Fruit fly (Drosophila melanogaster) whole organism, embryonic: ENCODE data around the gene mRpS18B.

Experiments used
- ATbp ChIP-seq: fragments of 200-800 bp; sonication (Bioruptor generic); optimal IDR thresholded peaks from 2 replicates; lab custom pipeline; 2017; ENCODE audit warnings: missing biosample characterization, mild to moderate bottlenecking, missing genetic modification characterization, missing genetic modification reagents
- Atf6 ChIP-seq: fragments of 200-800 bp; sonication (Bioruptor generic); IDR thresholded peaks from 2 replicates; pipeline ENCODE4 v1.3.6; 2022; ENCODE audit warnings: missing biosample characterization, missing genetic modification characterization
- CG12219 ChIP-seq: fragments of 200-800 bp; sonication (Bioruptor generic); optimal IDR thresholded peaks from 3 replicates; lab custom pipeline; 2018; ENCODE audit warnings: missing biosample characterization, mild to moderate bottlenecking, missing genetic modification characterization
- CG12942 ChIP-seq: fragments of 200-800 bp; sonication (Bioruptor generic); optimal IDR thresholded peaks from 3 replicates; lab custom pipeline; 2016; ENCODE audit warnings: missing biosample characterization, missing genetic modification characterization
- CG13287 ChIP-seq: fragments of 200-800 bp; sonication (Bioruptor generic); IDR thresholded peaks from 2 replicates; pipeline ENCODE4 v1.3.6; 2022; ENCODE audit warnings: missing biosample characterization, missing genetic modification characterization; ENCODE audit not compliant: partially characterized antibody
- CG14965 ChIP-seq: fragments of 200-800 bp; sonication (Bioruptor generic); optimal IDR thresholded peaks from 2 replicates; lab custom pipeline; 2016; ENCODE audit warnings: missing biosample characterization, missing genetic modification characterization, borderline replicate concordance
- CG2875 ChIP-seq: fragments of 200-800 bp; sonication (Bioruptor generic); optimal IDR thresholded peaks from 2 replicates; lab custom pipeline; 2017; ENCODE audit warnings: missing biosample characterization, mild to moderate bottlenecking, missing genetic modification characterization, missing genetic modification reagents
- CG30403 ChIP-seq: fragments of 200-800 bp; sonication (Bioruptor generic); optimal IDR thresholded peaks from 3 replicates; lab custom pipeline; 2016; ENCODE audit warnings: missing biosample characterization, missing genetic modification characterization
- CG30431 ChIP-seq: fragments of 200-800 bp; sonication (Bioruptor generic); optimal IDR thresholded peaks from 2 replicates; lab custom pipeline; 2017; ENCODE audit warnings: missing biosample characterization, missing genetic modification characterization
- CG34422 ChIP-seq: fragments of 200-800 bp; sonication (Bioruptor generic); IDR thresholded peaks from 3 replicates; pipeline ENCODE4 v1.3.6; 2022; ENCODE audit warnings: missing biosample characterization, missing genetic modification characterization
- CG6854 ChIP-seq: fragments of 200-800 bp; sonication (Bioruptor generic); optimal IDR thresholded peaks from 3 replicates; lab custom pipeline; 2017; ENCODE audit warnings: missing biosample characterization, mild to moderate bottlenecking, missing genetic modification characterization
- CG7987 ChIP-seq: fragments of 200-800 bp; sonication (Bioruptor generic); optimal IDR thresholded peaks from 2 replicates; lab custom pipeline; 2018; ENCODE audit warnings: missing biosample characterization, mild to moderate bottlenecking, missing genetic modification characterization, moderate library complexity
- CG8281 ChIP-seq: fragments of 200-800 bp; sonication (Bioruptor generic); optimal IDR thresholded peaks from 2 replicates; lab custom pipeline; 2018; ENCODE audit warnings: missing biosample characterization, mild to moderate bottlenecking, missing genetic modification characterization, moderate library complexity
- CG8944 ChIP-seq: fragments of 200-800 bp; sonication (Bioruptor generic); optimal IDR thresholded peaks from 3 replicates; lab custom pipeline; 2016; ENCODE audit warnings: missing biosample characterization, missing genetic modification characterization
- CTCF ChIP-seq: fragments of 200-800 bp; sonication (Bioruptor generic); optimal IDR thresholded peaks from 2 replicates; lab custom pipeline; 2017; ENCODE audit warnings: missing biosample characterization, mild to moderate bottlenecking, missing genetic modification characterization, moderate library complexity
- CoRest ChIP-seq: fragments of 200-800 bp; sonication (Bioruptor generic); optimal IDR thresholded peaks from 3 replicates; lab custom pipeline; 2018; ENCODE audit warnings: missing biosample characterization, mild to moderate bottlenecking, missing genetic modification characterization, moderate library complexity
- Doc2 ChIP-seq: fragments of 200-800 bp; sonication (Bioruptor generic); IDR thresholded peaks from 2 replicates; pipeline ENCODE4 v1.3.6; 2022; ENCODE audit warnings: missing biosample characterization, missing genetic modification characterization
- Dref ChIP-seq: fragments of 200-800 bp; sonication (Bioruptor generic); IDR thresholded peaks from 2 replicates; pipeline ENCODE4 v1.3.6; 2022; ENCODE audit warnings: missing biosample characterization, missing genetic modification characterization
- E2f1 ChIP-seq: fragments of 200-800 bp; sonication (Bioruptor generic); IDR thresholded peaks from 2 replicates; pipeline ENCODE4 v1.3.6; 2022; ENCODE audit warnings: missing biosample characterization, missing genetic modification characterization
- HmgD ChIP-seq: fragments of 200-800 bp; sonication (Bioruptor generic); optimal IDR thresholded peaks from 3 replicates; lab custom pipeline; 2016; ENCODE audit warnings: missing biosample characterization, missing genetic modification characterization
- Meics ChIP-seq: fragments of 200-800 bp; sonication (Bioruptor generic); optimal IDR thresholded peaks from 2 replicates; lab custom pipeline; 2017; ENCODE audit warnings: missing biosample characterization, mild to moderate bottlenecking, missing genetic modification characterization
- NC2α ChIP-seq: fragments of 200-800 bp; sonication (Bioruptor generic); optimal IDR thresholded peaks from 2 replicates; lab custom pipeline; 2016; ENCODE audit warnings: missing biosample characterization, missing genetic modification characterization
- Nf-YB ChIP-seq: fragments of 200-800 bp; sonication (Bioruptor generic); optimal IDR thresholded peaks from 3 replicates; lab custom pipeline; 2019; ENCODE audit warnings: missing biosample characterization, mild to moderate bottlenecking, missing genetic modification characterization, moderate library complexity
- Optix ChIP-seq: fragments of 200-800 bp; sonication (Bioruptor generic); IDR thresholded peaks from 3 replicates; pipeline ENCODE4 v1.3.6; 2022; ENCODE audit warnings: missing biosample characterization, missing genetic modification characterization
- Rx ChIP-seq: fragments of 200-800 bp; sonication (Bioruptor generic); IDR thresholded peaks from 2 replicates; pipeline ENCODE4 v1.3.6; 2022; ENCODE audit warnings: missing biosample characterization, missing genetic modification characterization
- Sry-β ChIP-seq: fragments of 200-800 bp; sonication (Bioruptor generic); optimal IDR thresholded peaks from 2 replicates; lab custom pipeline; 2018; ENCODE audit warnings: missing biosample characterization, mild to moderate bottlenecking, missing genetic modification characterization, moderate library complexity
- abd-A ChIP-seq: fragments of 200-800 bp; sonication (Bioruptor generic); optimal IDR thresholded peaks from 3 replicates; lab custom pipeline; 2019; ENCODE audit warnings: missing biosample characterization, mild to moderate bottlenecking, missing genetic modification characterization, moderate library complexity
- cwo ChIP-seq: fragments of 200-800 bp; sonication (Bioruptor generic); optimal IDR thresholded peaks from 3 replicates; lab custom pipeline; 2017; ENCODE audit warnings: missing biosample characterization, missing genetic modification characterization, mild to moderate bottlenecking, moderate library complexity, missing genetic modification reagents
- dimm ChIP-seq: fragments of 200-800 bp; sonication (Bioruptor generic); IDR thresholded peaks from 2 replicates; pipeline ENCODE4 v1.3.6; 2022; ENCODE audit warnings: missing biosample characterization, missing genetic modification characterization
- dpn ChIP-seq, 2 experiments: fragments of 200-800 bp; sonication (Bioruptor generic); optimal IDR thresholded peaks; 3 replicates each; lab custom pipeline; 2016; ENCODE audit warnings: missing biosample characterization in 2 of 2, missing genetic modification characterization in 2 of 2
- esg ChIP-seq: fragments of 200-800 bp; sonication (Bioruptor generic); conservative IDR thresholded peaks from 2 replicates; pipeline ENCODE4 v1.3.6; 2022; ENCODE audit warnings: missing biosample characterization, missing genetic modification characterization
- fd102C ChIP-seq: fragments of 200-800 bp; sonication (Bioruptor generic); optimal IDR thresholded peaks from 2 replicates; lab custom pipeline; 2018; ENCODE audit warnings: missing biosample characterization, mild to moderate bottlenecking, missing genetic modification characterization, moderate library complexity
- fd96Cb ChIP-seq: fragments of 200-800 bp; sonication (Bioruptor generic); optimal IDR thresholded peaks from 2 replicates; lab custom pipeline; 2018; ENCODE audit warnings: missing biosample characterization, mild to moderate bottlenecking, missing genetic modification characterization, moderate library complexity
- gce ChIP-seq: fragments of 200-800 bp; sonication (Bioruptor generic); IDR thresholded peaks from 3 replicates; pipeline ENCODE4 v1.3.6; 2022; ENCODE audit warnings: missing biosample characterization, missing genetic modification characterization
- grn ChIP-seq: fragments of 200-800 bp; sonication (Bioruptor generic); optimal IDR thresholded peaks from 3 replicates; lab custom pipeline; 2017; ENCODE audit warnings: missing biosample characterization, missing genetic modification characterization
- h ChIP-seq: fragments of >200 bp; optimal IDR thresholded peaks from 2 replicates; lab custom pipeline; 2017
- hb ChIP-seq: fragments of 200-800 bp; sonication (Bioruptor generic); IDR thresholded peaks from 3 replicates; pipeline ENCODE4 v1.3.6; 2022; ENCODE audit warnings: missing biosample characterization, missing genetic modification characterization; ENCODE audit not compliant: partially characterized antibody
- hbn ChIP-seq: fragments of 200-800 bp; sonication (Bioruptor generic); IDR thresholded peaks from 2 replicates; pipeline ENCODE4 v1.3.6; 2022; ENCODE audit warnings: missing biosample characterization, missing genetic modification characterization; ENCODE audit not compliant: partially characterized antibody
- inv ChIP-seq: fragments of 200-800 bp; sonication (Bioruptor generic); IDR thresholded peaks from 2 replicates; pipeline ENCODE4 v1.3.6; 2022; ENCODE audit warnings: missing biosample characterization, missing genetic modification characterization; ENCODE audit not compliant: partially characterized antibody
- jumu ChIP-seq: fragments of 200-800 bp; sonication (Bioruptor generic); optimal IDR thresholded peaks from 3 replicates; lab custom pipeline; 2016; ENCODE audit warnings: missing biosample characterization, missing genetic modification characterization
- kay ChIP-seq: fragments of 200-800 bp; sonication (Bioruptor generic); optimal IDR thresholded peaks from 2 replicates; lab custom pipeline; 2016; ENCODE audit warnings: missing biosample characterization, missing genetic modification characterization
- lbe ChIP-seq: fragments of 200-800 bp; sonication (Bioruptor generic); optimal IDR thresholded peaks from 2 replicates; lab custom pipeline; 2016; ENCODE audit warnings: missing biosample characterization, mild to moderate bottlenecking, missing genetic modification characterization
- nmo ChIP-seq: fragments of 200-800 bp; sonication (Bioruptor generic); optimal IDR thresholded peaks from 2 replicates; lab custom pipeline; 2018; ENCODE audit warnings: missing biosample characterization, mild to moderate bottlenecking, missing genetic modification characterization, moderate library complexity
- nom ChIP-seq: fragments of 200-800 bp; sonication (Bioruptor generic); optimal IDR thresholded peaks from 2 replicates; lab custom pipeline; 2017; ENCODE audit warnings: missing biosample characterization, missing genetic modification characterization, mild to moderate bottlenecking, moderate library complexity, missing genetic modification reagents
- repo ChIP-seq: fragments of 200-800 bp; sonication (Bioruptor generic); optimal IDR thresholded peaks from 2 replicates; lab custom pipeline; 2016; ENCODE audit warnings: missing biosample characterization, missing genetic modification characterization
- sna ChIP-seq: fragments of 200-800 bp; sonication (Bioruptor generic); IDR thresholded peaks from 2 replicates; pipeline ENCODE4 v1.3.6; 2022; ENCODE audit warnings: missing biosample characterization, missing genetic modification characterization; ENCODE audit not compliant: partially characterized antibody
- tll ChIP-seq, 2 experiments: fragments of 200-800 bp in 1 of 2; fragments of >200 bp in 1 of 2; sonication (Bioruptor generic) in 1 of 2; optimal IDR thresholded peaks; 2 replicates each; lab custom pipeline; 2017 to 2019; ENCODE audit warnings: missing biosample characterization in 2 of 2, missing genetic modification characterization in 2 of 2, mild to moderate bottlenecking in 1 of 2, moderate library complexity in 1 of 2
- unc-4 ChIP-seq: fragments of 200-800 bp; sonication (Bioruptor generic); IDR thresholded peaks from 2 replicates; pipeline ENCODE4 v1.3.6; 2022; ENCODE audit warnings: missing biosample characterization, missing genetic modification characterization; ENCODE audit not compliant: partially characterized antibody
- vfl ChIP-seq: fragments of 200-800 bp; sonication (Bioruptor generic); optimal IDR thresholded peaks from 2 replicates; lab custom pipeline; 2016; ENCODE audit warnings: missing biosample characterization, missing genetic modification characterization

The mRpS18B gene

DNA sequence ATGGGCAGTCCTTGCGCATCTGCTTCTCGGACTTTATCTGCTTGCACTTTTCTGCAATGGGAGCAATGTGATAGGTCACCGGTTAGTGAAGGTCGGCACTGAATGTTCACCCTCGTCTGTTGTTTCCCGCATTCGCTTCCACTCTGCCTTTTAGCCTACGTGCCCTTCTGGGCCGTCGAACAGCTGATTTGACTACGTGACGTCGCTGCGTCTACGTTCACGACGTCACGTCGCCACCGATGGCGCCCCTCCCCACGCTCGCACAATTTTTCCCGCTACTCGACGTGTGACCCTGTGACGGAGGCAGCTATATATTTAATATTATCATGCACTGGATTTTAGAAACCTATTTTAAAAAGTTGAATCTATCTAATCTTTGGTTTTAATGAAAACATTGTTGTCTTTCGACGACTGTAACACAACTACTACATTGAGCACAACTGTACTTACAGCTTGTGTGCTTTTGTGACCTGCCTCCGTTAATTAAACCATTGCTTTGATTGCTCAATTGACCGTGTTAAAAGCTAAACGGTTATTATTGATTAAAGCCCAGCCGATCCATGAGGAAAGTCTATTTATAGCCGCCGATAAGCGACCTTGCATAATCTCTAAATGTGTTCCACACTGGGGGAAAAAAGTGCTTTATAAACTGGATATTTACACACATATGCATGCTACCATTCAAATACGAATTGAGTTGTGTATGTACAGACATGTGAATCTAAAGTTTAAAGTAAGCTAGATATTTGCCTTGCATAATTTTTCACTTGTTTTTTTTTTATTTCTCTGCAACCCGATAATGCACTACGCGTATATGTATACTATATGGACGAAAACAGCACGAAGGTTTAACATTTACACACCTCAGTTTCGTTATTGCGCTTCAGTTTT is 13.8 kb downstream of the mRpS18B start (continued):
- TF ChIP-seq Nf-YB (GFP tag; lab: Kevin White, UChicago) (no peak), lbe (GFP tag; lab: Kevin White, UChicago) (peak; percentile 47), unc-4 (no peak), E2f1 (GFP tag; lab: Robert Waterston, UW) (no peak), sna (GFP tag; lab: Robert Waterston, UW) (no peak), Optix (GFP tag; lab: Robert Waterston, UW) (no peak), tll (GFP tag; optimal IDR thresholded peaks at IDR 0.05; lab: Kevin White, UChicago) (no peak), dimm (GFP tag; lab: Robert Waterston, UW) (no peak), Dref (no peak), grn (GFP tag; lab: Kevin White, UChicago) (no peak), ATbp (GFP tag; lab: Kevin White, UChicago) (peak; percentile 8), kay (no peak), HmgD (no peak), NC2α (GFP tag; lab: Kevin White, UChicago) (no peak), CG12219 (no peak), CG14965 (no peak), fd102C (GFP tag; lab: Kevin White, UChicago) (no peak), Doc2 (no peak), vfl (GFP tag; lab: Kevin White, UChicago) (no peak), inv (GFP tag; lab: Robert Waterston, UW) (no peak), hb (GFP tag; lab: Robert Waterston, UW) (no peak), nom (GFP tag; lab: Kevin White, UChicago) (no peak), CG13287 (GFP tag; lab: Robert Waterston, UW) (no peak; the same call in 1 of the 2 replicates), esg (GFP tag; lab: Robert Waterston, UW) (no peak), Rx (GFP tag; lab: Robert Waterston, UW) (no peak), Atf6 (no peak), CG34422 (GFP tag; lab: Robert Waterston, UW) (no peak), CTCF (GFP tag; lab: Kevin White, UChicago) (peak; percentile 4), CoRest (peak; percentile 32), CG8944 (GFP tag; lab: Kevin White, UChicago) (no peak), jumu (GFP tag; lab: Kevin White, UChicago) (no peak), nmo (GFP tag; lab: Kevin White, UChicago) (no peak), CG6854 (peak; percentile 9), Sry-β (GFP tag; lab: Kevin White, UChicago) (no peak), CG8281 (tag; lab: Kevin White, UChicago) (no peak), CG30403 (peak; percentile 6), hbn (GFP tag; lab: Robert Waterston, UW) (no peak), repo (GFP tag; lab: Kevin White, UChicago) (no peak), abd-A (tag; lab: Kevin White, UChicago) (peak; percentile 18), CG12942 (GFP tag; lab: Kevin White, UChicago) (no peak), h (no peak), CG2875 (GFP tag; lab: Kevin White, UChicago) (no peak), Meics (no peak), dpn (GFP tag; optimal IDR thresholded peaks at IDR 0.05; lab: Kevin White, UChicago) (peak in 1 of 2 experiments; percentile 5), cwo (GFP tag; lab: Kevin White, UChicago) (no peak), CG30431 (GFP tag; lab: Kevin White, UChicago) (no peak), fd96Cb (tag; lab: Kevin White, UChicago) (peak; percentile 15), CG7987 (no peak), gce (GFP tag; lab: Robert Waterston, UW) (no peak)
